Worm (Caenorhabditis elegans) whole organism, late embryonic: ENCODE measurements around the gene abhd-5.1.

Experiments
- C38D4.7 ChIP-seq: fragments of 200-800 bp; sonication (Bioruptor generic); optimal IDR thresholded peaks from 2 replicates; lab custom pipeline; 2018; ENCODE audit warnings: mild to moderate bottlenecking, missing genetic modification characterization, moderate library complexity, missing compliant biosample characterization
- K02D7.2 ChIP-seq: sonication (generic microtip); optimal IDR thresholded peaks from 2 replicates; lab custom pipeline; 2017; ENCODE audit warnings: mild to moderate bottlenecking, missing genetic modification characterization, missing compliant biosample characterization
- K09A11.1 ChIP-seq: sonication (generic microtip); optimal IDR thresholded peaks from 2 replicates; lab custom pipeline; 2017; ENCODE audit warnings: antibody characterized with exemption, mild to moderate bottlenecking, missing genetic modification characterization, missing compliant biosample characterization; ENCODE audit not compliant: insufficient read depth
- T23F11.4 ChIP-seq: fragments of 200-800 bp; sonication (Bioruptor generic); optimal IDR thresholded peaks from 2 replicates; lab custom pipeline; 2018; ENCODE audit warnings: mild to moderate bottlenecking, missing genetic modification characterization, missing compliant biosample characterization
- ahr-1 ChIP-seq: sonication (generic microtip); optimal IDR thresholded peaks from 2 replicates; lab custom pipeline; 2016; ENCODE audit warnings: missing genetic modification characterization, missing compliant biosample characterization
- ceh-19 ChIP-seq: fragments of 200-800 bp; sonication (Bioruptor generic); optimal IDR thresholded peaks from 2 replicates; lab custom pipeline; 2018; ENCODE audit warnings: mild to moderate bottlenecking, missing genetic modification characterization, missing compliant biosample characterization
- ceh-22 ChIP-seq: sonication (generic microtip); optimal IDR thresholded peaks from 2 replicates; lab custom pipeline; 2017; ENCODE audit warnings: missing biosample characterization, missing genetic modification characterization
- ceh-30 ChIP-seq: fragments of 150-350 bp; optimal IDR thresholded peaks from 2 replicates; lab custom pipeline; 2014; ENCODE audit warnings: missing biosample characterization, missing genetic modification characterization
- ceh-34 ChIP-seq: sonication (generic microtip); optimal IDR thresholded peaks from 2 replicates; lab custom pipeline; 2016; ENCODE audit warnings: mild to moderate bottlenecking, missing genetic modification characterization, missing compliant biosample characterization
- ceh-45 ChIP-seq: fragments of 200-800 bp; sonication (Bioruptor generic); IDR thresholded peaks from 2 replicates; pipeline ENCODE4 v1.3.6; 2022; ENCODE audit warnings: missing genetic modification reagents, missing genetic modification characterization, missing compliant biosample characterization
- ceh-48 ChIP-seq: sonication (generic microtip); optimal IDR thresholded peaks from 2 replicates; lab custom pipeline; 2016; ENCODE audit warnings: missing genetic modification characterization, inconsistent platforms, missing compliant biosample characterization
- ceh-6 ChIP-seq: fragments of 200-800 bp; sonication (Bioruptor generic); optimal IDR thresholded peaks from 2 replicates; lab custom pipeline; 2018; ENCODE audit warnings: mild to moderate bottlenecking, missing genetic modification characterization, missing compliant biosample characterization
- ceh-9 ChIP-seq: sonication (generic microtip); optimal IDR thresholded peaks from 2 replicates; lab custom pipeline; 2016; ENCODE audit warnings: mild to moderate bottlenecking, missing genetic modification characterization, inconsistent platforms, missing compliant biosample characterization
- che-1 ChIP-seq: sonication (generic microtip); optimal IDR thresholded peaks from 2 replicates; lab custom pipeline; 2016; ENCODE audit warnings: mild to moderate bottlenecking, missing genetic modification characterization, missing compliant biosample characterization
- dve-1 ChIP-seq: sonication (generic microtip); optimal IDR thresholded peaks from 2 replicates; lab custom pipeline; 2017; ENCODE audit warnings: antibody characterized with exemption, mild to moderate bottlenecking, missing genetic modification characterization, missing compliant biosample characterization
- elt-2 ChIP-seq: sonication (generic microtip); optimal IDR thresholded peaks from 2 replicates; lab custom pipeline; 2016; ENCODE audit warnings: missing genetic modification reagents, missing genetic modification characterization, missing compliant biosample characterization
- elt-4 ChIP-seq: sonication (generic microtip); optimal IDR thresholded peaks from 2 replicates; lab custom pipeline; 2016; ENCODE audit warnings: missing genetic modification characterization, missing compliant biosample characterization
- ets-4 ChIP-seq: sonication (generic microtip); optimal IDR thresholded peaks from 2 replicates; lab custom pipeline; 2016; ENCODE audit warnings: missing genetic modification characterization, missing compliant biosample characterization
- fkh-10 ChIP-seq: fragments of 150-350 bp; optimal IDR thresholded peaks from 2 replicates; lab custom pipeline; 2014; ENCODE audit warnings: missing biosample characterization, missing genetic modification reagents, missing genetic modification characterization
- fkh-6 ChIP-seq: sonication (generic microtip); optimal IDR thresholded peaks from 2 replicates; lab custom pipeline; 2016; ENCODE audit warnings: missing genetic modification characterization, missing compliant biosample characterization
- hlh-15 ChIP-seq: sonication (generic microtip); optimal IDR thresholded peaks from 2 replicates; lab custom pipeline; 2016; ENCODE audit warnings: missing genetic modification characterization, missing compliant biosample characterization
- hlh-6 ChIP-seq: sonication (generic microtip); optimal IDR thresholded peaks from 2 replicates; lab custom pipeline; 2016; ENCODE audit warnings: missing genotype, missing genetic modification characterization, missing compliant biosample characterization
- lim-6 ChIP-seq: sonication (generic microtip); optimal IDR thresholded peaks from 2 replicates; lab custom pipeline; 2016; ENCODE audit warnings: missing genetic modification characterization, missing compliant biosample characterization
- lin-11 ChIP-seq: fragments of 200-800 bp; sonication (Bioruptor generic); optimal IDR thresholded peaks from 2 replicates; lab custom pipeline; 2018; ENCODE audit warnings: mild to moderate bottlenecking, missing genetic modification characterization, missing compliant biosample characterization
- mec-3 ChIP-seq: sonication (generic microtip); optimal IDR thresholded peaks from 2 replicates; lab custom pipeline; 2016; ENCODE audit warnings: borderline replicate concordance, missing genetic modification characterization, missing compliant biosample characterization
- nfya-1 ChIP-seq: sonication (generic microtip); optimal IDR thresholded peaks from 2 replicates; lab custom pipeline; 2017; ENCODE audit warnings: missing genetic modification characterization, mild to moderate bottlenecking, missing compliant biosample characterization, antibody characterized with exemption, moderate library complexity
- nhr-232 ChIP-seq: sonication (generic microtip); optimal IDR thresholded peaks from 2 replicates; lab custom pipeline; 2016; ENCODE audit warnings: missing genetic modification characterization, missing compliant biosample characterization
- npax-4 ChIP-seq: sonication (generic microtip); optimal IDR thresholded peaks from 2 replicates; lab custom pipeline; 2016; ENCODE audit warnings: missing genetic modification characterization, missing compliant biosample characterization
- odd-2 ChIP-seq: sonication (generic microtip); optimal IDR thresholded peaks from 2 replicates; lab custom pipeline; 2017; ENCODE audit warnings: antibody characterized with exemption, mild to moderate bottlenecking, missing genetic modification characterization, missing compliant biosample characterization
- pat-9 ChIP-seq: fragments of 200-800 bp; sonication (Bioruptor generic); optimal IDR thresholded peaks from 2 replicates; lab custom pipeline; 2018; ENCODE audit warnings: mild to moderate bottlenecking, missing genetic modification characterization, moderate library complexity, missing compliant biosample characterization
- pha-2 ChIP-seq: sonication (generic microtip); optimal IDR thresholded peaks from 2 replicates; lab custom pipeline; 2017; ENCODE audit warnings: mild to moderate bottlenecking, missing genetic modification characterization, missing compliant biosample characterization
- pqm-1 ChIP-seq: sonication (generic microtip); optimal IDR thresholded peaks from 2 replicates; lab custom pipeline; 2016; ENCODE audit warnings: missing genetic modification characterization, missing compliant biosample characterization
- pros-1 ChIP-seq: fragments of 150-350 bp; optimal IDR thresholded peaks from 2 replicates; lab custom pipeline; 2014; ENCODE audit warnings: missing biosample characterization, missing genetic modification reagents, missing genetic modification characterization
- sdc-2 ChIP-seq: sonication (generic microtip); optimal IDR thresholded peaks from 2 replicates; lab custom pipeline; 2016; ENCODE audit warnings: missing genotype, missing genetic modification characterization, missing compliant biosample characterization
- sox-4 ChIP-seq: sonication (generic microtip); optimal IDR thresholded peaks from 2 replicates; lab custom pipeline; 2017; ENCODE audit warnings: mild to moderate bottlenecking, missing genetic modification characterization, inconsistent platforms, missing compliant biosample characterization
- tbx-2 ChIP-seq: sonication (generic microtip); optimal IDR thresholded peaks from 2 replicates; lab custom pipeline; 2016; ENCODE audit warnings: missing genetic modification characterization, missing compliant biosample characterization
- tbx-7 ChIP-seq: sonication (generic microtip); optimal IDR thresholded peaks from 2 replicates; lab custom pipeline; 2016; ENCODE audit warnings: missing genotype, missing genetic modification characterization, missing compliant biosample characterization
- unc-42 ChIP-seq: sonication (generic microtip); optimal IDR thresholded peaks from 2 replicates; lab custom pipeline; 2016; ENCODE audit warnings: missing genotype, missing genetic modification characterization, missing compliant biosample characterization

abhd-5.1 gene

DNA sequence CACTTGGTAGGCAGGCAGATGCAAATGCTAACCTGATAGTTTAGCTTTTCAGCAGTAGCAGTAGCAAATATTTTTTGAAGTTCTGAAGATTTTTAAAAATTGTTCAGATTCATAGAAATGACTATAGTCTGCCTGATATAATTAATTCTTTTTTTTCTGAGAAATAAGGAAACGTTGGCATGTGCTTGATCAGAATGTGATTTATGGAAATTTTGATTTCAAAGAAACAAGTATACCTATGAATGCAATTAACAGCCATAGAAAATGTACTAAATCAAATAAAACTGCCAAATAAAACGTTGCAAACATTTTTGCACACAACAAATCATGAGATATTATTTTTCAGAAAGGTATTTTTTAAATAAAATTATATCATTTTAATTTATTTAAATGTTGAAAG is 23.2 kb downstream of the abhd-5.1 start:
- no peak for TF ChIP-seq fkh-6 (tag; lab: Kevin White, UChicago)
- no peak for TF ChIP-seq lin-11
- TF ChIP-seq K02D7.2 (tag; lab: Kevin White, UChicago), result no peak
- no peak for TF ChIP-seq ceh-45 (GFP tag; lab: Robert Waterston, UW)
- no peak for TF ChIP-seq ceh-34 (tag; lab: Kevin White, UChicago)
- TF ChIP-seq unc-42 (tag; lab: Kevin White, UChicago), result no peak
- no peak for TF ChIP-seq mec-3 (tag; lab: Kevin White, UChicago)
- TF ChIP-seq pat-9 (tag; lab: Kevin White, UChicago), result no peak
- no peak for TF ChIP-seq ceh-22 (tag; lab: Kevin White, UChicago)
- no peak for TF ChIP-seq T23F11.4 (GFP tag; lab: Kevin White, UChicago)
- TF ChIP-seq tbx-2 (tag; lab: Kevin White, UChicago), result no peak
- no peak for TF ChIP-seq npax-4
- TF ChIP-seq tbx-7, result no peak
- TF ChIP-seq nhr-232 (tag; lab: Kevin White, UChicago), result no peak

DNA sequence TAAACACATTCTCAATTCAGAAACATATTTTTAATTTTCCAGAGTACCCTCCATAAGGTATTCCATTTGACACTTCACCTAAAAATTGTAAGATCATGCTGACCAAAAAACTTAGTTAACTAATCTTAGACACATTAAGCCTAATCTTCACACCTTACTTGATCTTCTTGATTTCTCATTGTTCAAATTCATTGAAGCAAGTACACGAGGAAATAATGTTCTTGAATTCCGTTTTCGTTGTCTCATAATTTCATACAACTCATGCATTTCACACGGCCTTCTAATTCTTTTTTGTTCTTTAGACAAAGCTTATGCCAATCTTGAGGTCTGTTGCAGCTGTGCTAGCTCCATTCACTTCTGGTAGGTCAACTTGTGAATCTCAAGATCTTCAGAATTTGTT is 24.5 kb downstream of the abhd-5.1 start, which contains the start of gene srd-33:
srd-33 (plus strand) TSS at position 301 of the 400 bp plus-strand sequence.
- no peak for TF ChIP-seq elt-4 (tag; lab: Kevin White, UChicago)
- no peak for TF ChIP-seq npax-4
- no peak for TF ChIP-seq ceh-9
- TF ChIP-seq nhr-232 (tag; lab: Kevin White, UChicago), result no peak
- no peak for TF ChIP-seq ceh-6
- no peak for TF ChIP-seq fkh-10 (GFP tag; lab: Kevin White, UChicago)
- TF ChIP-seq ahr-1 (tag; lab: Kevin White, UChicago), result no peak
- TF ChIP-seq pha-2 (tag; lab: Kevin White, UChicago), result no peak
- no peak for TF ChIP-seq che-1 (tag; lab: Kevin White, UChicago)
- no peak for TF ChIP-seq ets-4 (tag; lab: Kevin White, UChicago)
- TF ChIP-seq K09A11.1 (tag; lab: Kevin White, UChicago), result no peak
- no peak for TF ChIP-seq lim-6 (tag; lab: Kevin White, UChicago)
- TF ChIP-seq nfya-1 (tag; lab: Kevin White, UChicago), result no peak
- TF ChIP-seq lin-11, result no peak
- no peak for TF ChIP-seq pros-1 (tag; lab: Kevin White, UChicago)
- TF ChIP-seq sdc-2 (tag; lab: Kevin White, UChicago), result no peak
- no peak for TF ChIP-seq ceh-48 (tag; lab: Kevin White, UChicago)
- TF ChIP-seq pqm-1, result no peak
- no peak for TF ChIP-seq ceh-19

DNA sequence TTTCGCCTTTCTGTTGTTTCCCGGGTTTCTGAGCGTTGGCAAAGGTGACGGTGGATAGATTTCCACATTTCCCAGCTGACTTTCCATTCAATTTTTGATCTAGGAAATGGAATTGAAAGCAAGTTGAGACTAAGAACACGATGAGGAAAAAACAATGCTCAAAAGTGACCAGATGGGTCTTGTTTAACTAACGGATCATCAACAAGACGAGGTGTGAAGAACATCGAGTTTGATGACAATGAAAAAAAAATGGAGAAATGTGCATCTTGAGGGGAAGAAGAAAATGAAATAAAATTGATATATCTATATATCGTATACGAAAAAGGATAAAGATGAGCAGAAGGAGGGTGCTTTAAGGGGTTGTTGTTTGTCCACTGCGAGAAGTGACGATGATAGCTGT is 30.1 kb downstream of the abhd-5.1 start, which contains the start of gene T19H12.6:
T19H12.6 (minus strand) TSS at position 101 of the 400 bp plus-strand sequence.
- TF ChIP-seq ceh-22 (tag; lab: Kevin White, UChicago) (no peak), sox-4 (no peak), ceh-30 (tag; lab: Kevin White, UChicago) (no peak), elt-2 (tag; lab: Kevin White, UChicago) (no peak), pqm-1 (no peak), C38D4.7 (GFP tag; lab: Kevin White, UChicago) (no peak), hlh-6 (no peak), dve-1 (tag; lab: Kevin White, UChicago) (no peak), pha-2 (tag; lab: Kevin White, UChicago) (no peak)

DNA sequence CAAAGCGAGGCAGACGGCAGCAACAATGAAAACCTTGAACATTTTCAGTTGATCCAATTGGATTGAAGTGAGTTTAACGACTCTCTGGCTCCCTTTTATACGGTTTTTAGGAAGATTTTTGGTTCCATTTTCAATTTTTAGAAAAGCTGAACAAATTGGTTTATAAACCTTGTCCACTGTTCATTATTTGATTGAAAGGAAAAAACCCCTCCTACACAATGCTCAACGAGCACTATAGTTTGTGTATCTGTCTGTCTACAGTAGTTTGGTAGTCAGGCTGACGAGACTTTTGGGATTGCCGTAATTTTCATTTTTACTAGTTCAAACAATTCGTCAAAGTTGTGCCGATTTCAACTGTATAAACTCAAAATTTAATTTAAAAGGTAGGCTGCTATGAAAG is 31.8 kb downstream of the abhd-5.1 start, which contains the start of gene T19H12.15:
T19H12.15 (minus strand) TSS at position 101 of the 400 bp plus-strand sequence.
- no peak for TF ChIP-seq odd-2 (tag; lab: Kevin White, UChicago)
- no peak for TF ChIP-seq unc-42 (tag; lab: Kevin White, UChicago)
- TF ChIP-seq hlh-15, result no peak
